Fruit fly (Drosophila melanogaster): ENCODE measurements around the gene Mct1.

- TF ChIP-seq N (GFP tag; optimal IDR thresholded peaks at IDR 0.05) (no peak), psq (GFP tag; optimal IDR thresholded peaks at IDR 0.05) (no peak), dl (GFP tag; optimal IDR thresholded peaks at IDR 0.05; ENCODE audit: insufficient read depth in 1 of 2, partially characterized antibody in 2 of 2) (no peak), Mio (GFP tag; optimal IDR thresholded peaks at IDR 0.05) (no peak), jim (GFP tag; optimal IDR thresholded peaks at IDR 0.05) (no peak), ey (GFP tag; optimal IDR thresholded peaks at IDR 0.05) (no peak), Rel (GFP tag; optimal IDR thresholded peaks at IDR 0.05) (no peak), Rel (tag; optimal IDR thresholded peaks at IDR 0.05) (no peak), Myc (optimal IDR thresholded peaks at IDR 0.05) (no peak), Hnf4 (GFP tag; optimal IDR thresholded peaks at IDR 0.05) (no peak), CrebA (GFP tag; optimal IDR thresholded peaks at IDR 0.05; ENCODE audit: borderline replicate concordance) (no peak), Abd-B (GFP tag; optimal IDR thresholded peaks at IDR 0.05) (no peak)
Measured at dm6 chrX:2175956-2176469, 13.0 kb upstream of the Mct1 start, which contains the start of gene Cyp4d2.

Measured in whole organism, wandering third instar larva.